Worm (Caenorhabditis elegans) whole organism, midembryonic: Measurements from ENCODE around the gene srh-2.

Experiments used
- T22C8.4 ChIP-seq: fragments of 200-800 bp; sonication (Bioruptor generic); IDR thresholded peaks from 2 replicates; pipeline ENCODE4 v1.3.6; 2022; ENCODE audit warnings: missing genetic modification characterization, missing compliant biosample characterization
- med-1 ChIP-seq: sonication (generic microtip); optimal IDR thresholded peaks from 2 replicates; lab custom pipeline; 2017; ENCODE audit warnings: missing genetic modification characterization, mild to moderate bottlenecking, missing compliant biosample characterization, antibody characterized with exemption, missing genetic modification reagents; ENCODE audit not compliant: insufficient read depth
- ref-1 ChIP-seq: fragments of 200-800 bp; sonication (Bioruptor generic); conservative IDR thresholded peaks from 2 replicates; pipeline ENCODE4 v1.3.6; 2022; ENCODE audit warnings: missing genetic modification reagents, missing genetic modification characterization, missing compliant biosample characterization
- tab-1 ChIP-seq: fragments of 200-800 bp; sonication (Bioruptor generic); IDR thresholded peaks from 2 replicates; pipeline ENCODE4 v1.3.6; 2022; ENCODE audit warnings: missing genetic modification characterization, missing compliant biosample characterization
- ztf-23 ChIP-seq: fragments of 200-800 bp; sonication (Bioruptor generic); IDR thresholded peaks from 2 replicates; pipeline ENCODE4 v1.3.6; 2022; ENCODE audit warnings: missing genetic modification reagents, missing genetic modification characterization, missing compliant biosample characterization
- ztf-29 ChIP-seq: fragments of 200-800 bp; sonication (Bioruptor generic); IDR thresholded peaks from 2 replicates; pipeline ENCODE4 v1.3.6; 2022; ENCODE audit warnings: missing genetic modification reagents, missing genetic modification characterization, missing compliant biosample characterization

- TF ChIP-seq T22C8.4 (GFP tag; lab: Robert Waterston, UW) (no peak), ztf-29 (GFP tag; lab: Robert Waterston, UW) (no peak), ztf-23 (GFP tag; lab: Robert Waterston, UW) (no peak), tab-1 (no peak), med-1 (GFP tag; lab: Kevin White, UChicago) (no peak), ref-1 (GFP tag; lab: Robert Waterston, UW) (no peak)
Observed at ce11 chrV:712882-713281, 15.2 kb upstream of the srh-2 start, which contains the start of gene cyp-33C11.
